Worm (Caenorhabditis elegans) whole organism, early embryonic: ENCODE measurements around the gene ZK1321.4.

Experiments
- B0310.2 ChIP-seq: sonication (generic microtip); optimal IDR thresholded peaks from 2 replicates; lab custom pipeline; 2016; ENCODE audit warnings: mild to moderate bottlenecking, missing genetic modification characterization, missing compliant biosample characterization
- F13C5.2 ChIP-seq: sonication (generic microtip); optimal IDR thresholded peaks from 2 replicates; lab custom pipeline; 2017; ENCODE audit warnings: mild to moderate bottlenecking, missing genetic modification characterization, inconsistent platforms, missing compliant biosample characterization
- aly-1 ChIP-seq: sonication (generic microtip); optimal IDR thresholded peaks from 2 replicates; lab custom pipeline; 2016; ENCODE audit warnings: missing genetic modification characterization, missing compliant biosample characterization
- ama-1 ChIP-seq: fragments of 150-350 bp; optimal IDR thresholded peaks from 2 replicates; lab custom pipeline; 2014
- ceh-13 ChIP-seq: fragments of 200-800 bp; sonication (Bioruptor generic); optimal IDR thresholded peaks from 2 replicates; lab custom pipeline; 2018; ENCODE audit warnings: mild to moderate bottlenecking, missing genetic modification characterization, missing compliant biosample characterization
- ceh-36 ChIP-seq: sonication (generic microtip); optimal IDR thresholded peaks from 2 replicates; lab custom pipeline; 2016; ENCODE audit warnings: missing genetic modification characterization, inconsistent platforms, missing compliant biosample characterization
- ets-7 ChIP-seq: sonication (generic microtip); optimal IDR thresholded peaks from 2 replicates; lab custom pipeline; 2016; ENCODE audit warnings: missing genotype, missing genetic modification characterization, missing compliant biosample characterization
- flt-1 ChIP-seq: fragments of 200-800 bp; sonication (Bioruptor generic); IDR thresholded peaks from 2 replicates; pipeline ENCODE4 v1.3.6; 2022; ENCODE audit warnings: missing genetic modification characterization, missing compliant biosample characterization
- hmbx-1 ChIP-seq: sonication (generic microtip); optimal IDR thresholded peaks from 2 replicates; lab custom pipeline; 2016; ENCODE audit warnings: mild to moderate bottlenecking, missing genetic modification characterization, missing compliant biosample characterization
- hmg-4 ChIP-seq: fragments of 200-800 bp; sonication (Bioruptor generic); optimal IDR thresholded peaks from 2 replicates; lab custom pipeline; 2018; ENCODE audit warnings: mild to moderate bottlenecking, missing genetic modification characterization, missing compliant biosample characterization
- hnd-1 ChIP-seq: sonication (generic microtip); optimal IDR thresholded peaks from 2 replicates; lab custom pipeline; 2016; ENCODE audit warnings: missing genetic modification characterization, missing compliant biosample characterization
- pes-1 ChIP-seq: fragments of 200-800 bp; sonication (Bioruptor generic); IDR thresholded peaks from 2 replicates; pipeline ENCODE4 v1.3.6; 2022; ENCODE audit warnings: missing genetic modification reagents, missing genetic modification characterization, missing compliant biosample characterization
- scrt-1 ChIP-seq: fragments of 200-800 bp; sonication (Bioruptor generic); IDR thresholded peaks from 2 replicates; pipeline ENCODE4 v1.3.6; 2022; ENCODE audit warnings: missing genetic modification characterization, missing compliant biosample characterization
- sea-1 ChIP-seq: fragments of 200-800 bp; sonication (Bioruptor generic); conservative IDR thresholded peaks from 2 replicates; pipeline ENCODE4 v1.3.6; 2022; ENCODE audit warnings: missing genetic modification characterization, missing compliant biosample characterization
- tbx-11 ChIP-seq: fragments of 200-800 bp; sonication (Bioruptor generic); IDR thresholded peaks from 2 replicates; pipeline ENCODE4 v1.3.6; 2022; ENCODE audit warnings: missing genetic modification characterization, missing compliant biosample characterization
- tbx-37 ChIP-seq: fragments of 200-800 bp; sonication (Bioruptor generic); conservative IDR thresholded peaks from 2 replicates; pipeline ENCODE4 v1.3.6; 2022; ENCODE audit warnings: missing genetic modification reagents, missing genetic modification characterization, missing compliant biosample characterization
- tra-4 ChIP-seq: sonication (generic microtip); optimal IDR thresholded peaks from 2 replicates; lab custom pipeline; 2017; ENCODE audit warnings: missing genetic modification characterization, missing compliant biosample characterization

Gene ZK1321.4

DNA sequence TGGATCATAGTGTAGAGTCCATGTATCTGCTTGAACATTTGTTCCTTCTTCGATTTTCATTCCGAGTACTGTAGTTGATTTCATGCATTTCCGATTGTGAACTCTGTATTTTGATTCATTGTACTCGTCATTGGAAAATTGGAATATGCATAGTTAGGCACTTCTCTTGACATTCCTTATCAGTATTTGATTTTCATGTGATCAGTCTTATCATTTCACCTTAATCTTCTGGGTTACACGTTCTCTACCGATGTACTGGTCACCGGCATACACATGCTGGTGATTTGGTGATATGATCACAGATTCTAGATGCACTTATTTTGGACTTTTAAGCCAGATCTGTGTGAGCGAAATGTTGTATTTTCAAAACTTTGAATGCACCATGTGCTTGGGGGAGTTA lies 17.4 kb upstream of the ZK1321.4 start:
- TF ChIP-seq hmg-4 (GFP tag; lab: Kevin White, UChicago) = no peak
- no peak for TF ChIP-seq scrt-1
- no peak for TF ChIP-seq F13C5.2 (tag; lab: Kevin White, UChicago)
- TF ChIP-seq tra-4 (tag; lab: Kevin White, UChicago) = no peak
- TF ChIP-seq ets-7 (tag; lab: Kevin White, UChicago) = no peak
- TF ChIP-seq hmbx-1 (tag; lab: Kevin White, UChicago) = no peak
- no peak for TF ChIP-seq ceh-36
- no peak for TF ChIP-seq B0310.2
- TF ChIP-seq ama-1 (lab: Kevin White, UChicago) = no peak
- no peak for TF ChIP-seq aly-1
- TF ChIP-seq sea-1 (GFP tag; lab: Robert Waterston, UW) = no peak
- no peak for TF ChIP-seq flt-1 (GFP tag; lab: Robert Waterston, UW)
- TF ChIP-seq tbx-11 = no peak
- TF ChIP-seq ceh-13 (GFP tag; lab: Kevin White, UChicago) = no peak
- no peak for TF ChIP-seq tbx-37 (GFP tag; lab: Robert Waterston, UW)
- TF ChIP-seq pes-1 (GFP tag; lab: Robert Waterston, UW) = no peak
- no peak for TF ChIP-seq hnd-1

DNA sequence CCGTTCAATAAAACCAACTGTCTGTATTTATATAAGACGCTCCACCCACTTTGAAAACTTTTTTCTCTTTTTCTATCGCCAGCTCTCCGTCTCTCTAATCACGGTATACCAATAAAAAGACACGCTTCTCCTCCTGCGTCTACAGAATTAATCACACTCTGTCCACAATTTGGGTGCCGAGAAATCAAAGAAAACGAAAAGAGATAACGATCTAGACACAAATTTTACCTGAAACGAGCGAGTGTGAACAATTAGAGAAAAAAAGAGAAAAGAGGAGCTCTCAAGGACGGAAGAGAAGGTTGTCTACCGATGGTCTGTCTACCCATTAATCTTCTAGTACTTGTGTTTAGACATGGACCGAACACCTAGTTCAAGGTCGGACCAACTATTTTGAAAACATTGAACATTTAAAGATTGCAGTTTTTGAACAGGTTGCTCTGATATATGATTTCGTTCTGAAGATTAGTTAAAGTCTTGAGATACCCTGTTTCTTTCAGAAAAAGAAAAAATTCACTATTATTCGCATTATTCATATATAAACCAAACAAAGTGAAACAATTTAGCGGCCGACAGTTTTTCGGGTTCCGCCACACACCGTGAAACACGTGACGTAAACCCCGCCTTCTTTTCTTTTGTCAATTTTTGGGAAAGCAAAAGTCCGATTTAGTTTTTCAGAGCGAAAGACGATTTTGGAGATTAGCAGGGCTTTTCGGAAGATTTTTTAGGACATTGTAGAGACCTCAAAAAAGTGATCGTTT lies 13.8 kb upstream of the ZK1321.4 start, which contains the start of gene cyp-13A2:
cyp-13A2 (minus strand) TSS at position 235 of the 758 bp plus-strand sequence.
- TF ChIP-seq sea-1 (GFP tag; lab: Robert Waterston, UW) (no peak), ets-7 (tag; lab: Kevin White, UChicago) (no peak), tbx-37 (GFP tag; lab: Robert Waterston, UW) (no peak), hmg-4 (GFP tag; lab: Kevin White, UChicago) (no peak), flt-1 (GFP tag; lab: Robert Waterston, UW) (no peak), scrt-1 (no peak), ceh-36 (no peak), B0310.2 (no peak), F13C5.2 (tag; lab: Kevin White, UChicago) (no peak)

ce11 chrII:9786215-9786614 lies 12.5 kb upstream of the ZK1321.4 start:
- no peak for TF ChIP-seq tra-4 (tag; lab: Kevin White, UChicago)
- TF ChIP-seq aly-1 = no peak
- TF ChIP-seq sea-1 (GFP tag; lab: Robert Waterston, UW) = no peak
- no peak for TF ChIP-seq flt-1 (GFP tag; lab: Robert Waterston, UW)
- TF ChIP-seq tbx-37 (GFP tag; lab: Robert Waterston, UW) = no peak
- no peak for TF ChIP-seq hnd-1
- TF ChIP-seq scrt-1 = no peak

ce11 chrII:9782337-9782736 lies 8.6 kb upstream of the ZK1321.4 start, which contains the start of gene T10B9.14:
Gene T10B9.14, minus strand, starts transcription at chrII:9782437.
- no peak for TF ChIP-seq pes-1 (GFP tag; lab: Robert Waterston, UW)
- TF ChIP-seq ceh-13 (GFP tag; lab: Kevin White, UChicago) = no peak
- TF ChIP-seq flt-1 (GFP tag; lab: Robert Waterston, UW) = no peak
- no peak for TF ChIP-seq ets-7 (tag; lab: Kevin White, UChicago)
- TF ChIP-seq scrt-1 = no peak
- no peak for TF ChIP-seq hmbx-1 (tag; lab: Kevin White, UChicago)
- no peak for TF ChIP-seq B0310.2
- no peak for TF ChIP-seq tbx-11
- no peak for TF ChIP-seq ceh-36
- TF ChIP-seq aly-1 = no peak
- no peak for TF ChIP-seq ama-1 (lab: Kevin White, UChicago)
- no peak for TF ChIP-seq tbx-37 (GFP tag; lab: Robert Waterston, UW)

DNA sequence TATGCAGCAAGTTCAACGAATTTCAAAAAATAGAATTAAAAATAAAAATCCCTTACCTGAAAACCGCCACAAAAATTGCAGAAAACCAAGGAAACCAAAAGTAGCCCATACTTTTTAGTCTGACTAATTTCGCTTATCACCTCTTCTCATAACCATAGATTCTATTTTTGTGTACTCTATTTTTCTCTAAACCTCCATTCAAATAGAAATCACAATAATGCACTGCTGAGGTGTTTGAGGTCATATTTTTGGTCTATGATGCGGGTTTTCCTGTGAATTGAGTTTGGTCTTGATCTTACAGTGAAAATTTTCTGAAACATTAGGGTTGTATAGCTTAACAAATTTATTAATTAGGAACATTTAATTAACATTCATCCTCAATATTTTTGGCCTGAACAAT lies 8.1 kb upstream of the ZK1321.4 start, which contains the start of gene cyp-13A1:
cyp-13A1 (minus strand) TSS at position 156 of the 400 bp plus-strand sequence.
- TF ChIP-seq scrt-1 (no peak), ets-7 (tag; lab: Kevin White, UChicago) (no peak), F13C5.2 (tag; lab: Kevin White, UChicago) (no peak), tbx-11 (no peak), hmg-4 (GFP tag; lab: Kevin White, UChicago) (no peak), ceh-36 (no peak), B0310.2 (no peak)

ce11 chrII:9778495-9778894 lies 4.8 kb upstream of the ZK1321.4 start:
- TF ChIP-seq scrt-1 (no peak), F13C5.2 (tag; lab: Kevin White, UChicago) (no peak), ets-7 (tag; lab: Kevin White, UChicago) (no peak), aly-1 (no peak), pes-1 (GFP tag; lab: Robert Waterston, UW) (no peak), sea-1 (GFP tag; lab: Robert Waterston, UW) (no peak), tra-4 (tag; lab: Kevin White, UChicago) (no peak), ceh-36 (no peak), tbx-11 (no peak), hmbx-1 (tag; lab: Kevin White, UChicago) (no peak), hmg-4 (GFP tag; lab: Kevin White, UChicago) (no peak), ama-1 (lab: Kevin White, UChicago) (no peak), flt-1 (GFP tag; lab: Robert Waterston, UW) (no peak), hnd-1 (no peak), B0310.2 (no peak), tbx-37 (GFP tag; lab: Robert Waterston, UW) (no peak), ceh-13 (GFP tag; lab: Kevin White, UChicago) (no peak)

- TF ChIP-seq sea-1 (GFP tag; lab: Robert Waterston, UW) (no peak), tra-4 (tag; lab: Kevin White, UChicago) (no peak), hmg-4 (GFP tag; lab: Kevin White, UChicago) (no peak), pes-1 (GFP tag; lab: Robert Waterston, UW) (no peak), scrt-1 (no peak), hmbx-1 (tag; lab: Kevin White, UChicago) (no peak), flt-1 (GFP tag; lab: Robert Waterston, UW) (no peak), tbx-37 (GFP tag; lab: Robert Waterston, UW) (no peak)
These were observed 2.0 kb upstream of the ZK1321.4 start, which contains the start of gene T10B9.9 for ce11 chrII:9775790-9776189. Gene T10B9.9, minus strand, starts transcription at chrII:9775890.
